Worm (Caenorhabditis elegans) whole organism, mixed stage, embryonic: ENCODE data around the gene lsd-1.

ENCODE experiments used
- M03D4.4 ChIP-seq: sonication (generic microtip); optimal IDR thresholded peaks from 2 replicates; lab custom pipeline; 2017; ENCODE audit warnings: mild to moderate bottlenecking, missing genetic modification characterization, missing compliant biosample characterization
- bed-3 ChIP-seq: fragments of 200-800 bp; sonication (Bioruptor generic); optimal IDR thresholded peaks from 3 replicates; lab custom pipeline; 2018; ENCODE audit warnings: mild to moderate bottlenecking, missing genetic modification characterization, moderate library complexity, missing compliant biosample characterization
- blmp-1 ChIP-seq: fragments of 150-350 bp; optimal IDR thresholded peaks from 2 replicates; lab custom pipeline; 2014; ENCODE audit warnings: missing biosample characterization, missing genetic modification characterization
- ceh-39 ChIP-seq: fragments of 150-350 bp; optimal IDR thresholded peaks from 2 replicates; lab custom pipeline; 2014; ENCODE audit warnings: missing biosample characterization, missing genetic modification characterization
- ceh-43 ChIP-seq: fragments of 200-800 bp; sonication (Bioruptor generic); optimal IDR thresholded peaks from 2 replicates; lab custom pipeline; 2018; ENCODE audit warnings: mild to moderate bottlenecking, missing genetic modification characterization, moderate library complexity, missing compliant biosample characterization
- ceh-83 ChIP-seq: fragments of 200-800 bp; sonication (Bioruptor generic); optimal IDR thresholded peaks from 2 replicates; lab custom pipeline; 2018; ENCODE audit warnings: mild to moderate bottlenecking, missing genetic modification characterization, missing compliant biosample characterization
- ces-1 ChIP-seq: fragments of 150-350 bp; optimal IDR thresholded peaks from 2 replicates; lab custom pipeline; 2014; ENCODE audit warnings: missing biosample characterization, missing genetic modification reagents, missing genetic modification characterization
- cnd-1 ChIP-seq: fragments of 200-800 bp; sonication (Bioruptor generic); optimal IDR thresholded peaks from 2 replicates; lab custom pipeline; 2018; ENCODE audit warnings: mild to moderate bottlenecking, missing genetic modification characterization, missing compliant biosample characterization
- drap-1 ChIP-seq: fragments of 200-800 bp; sonication (Bioruptor generic); optimal IDR thresholded peaks from 3 replicates; lab custom pipeline; 2018; ENCODE audit warnings: mild to moderate bottlenecking, missing genetic modification characterization, missing compliant biosample characterization
- elt-3 ChIP-seq: fragments of 150-350 bp; optimal IDR thresholded peaks from 2 replicates; lab custom pipeline; 2014; ENCODE audit warnings: missing biosample characterization, missing genetic modification characterization
- flh-1 ChIP-seq: fragments of 200-800 bp; sonication (Bioruptor generic); optimal IDR thresholded peaks from 2 replicates; lab custom pipeline; 2018; ENCODE audit warnings: mild to moderate bottlenecking, missing genetic modification characterization, moderate library complexity, missing compliant biosample characterization
- ham-2 ChIP-seq: fragments of 200-800 bp; sonication (Bioruptor generic); optimal IDR thresholded peaks from 2 replicates; lab custom pipeline; 2018; ENCODE audit warnings: mild to moderate bottlenecking, missing genetic modification characterization, missing compliant biosample characterization
- hlh-1 ChIP-seq: fragments of 150-350 bp; optimal IDR thresholded peaks from 2 replicates; lab custom pipeline; 2014; ENCODE audit warnings: missing biosample characterization, missing genetic modification reagents, missing genetic modification characterization
- lin-13 ChIP-seq: fragments of 150-350 bp; optimal IDR thresholded peaks from 2 replicates; lab custom pipeline; 2014; ENCODE audit warnings: missing biosample characterization, missing genetic modification characterization
- lin-32 ChIP-seq: fragments of 200-800 bp; sonication (Bioruptor generic); optimal IDR thresholded peaks from 2 replicates; lab custom pipeline; 2018; ENCODE audit warnings: mild to moderate bottlenecking, missing genetic modification characterization, missing compliant biosample characterization
- lsy-2 ChIP-seq: fragments of 150-350 bp; optimal IDR thresholded peaks from 2 replicates; lab custom pipeline; 2014; ENCODE audit warnings: missing biosample characterization, missing genetic modification characterization
- mep-1 ChIP-seq: fragments of 150-350 bp; optimal IDR thresholded peaks from 2 replicates; lab custom pipeline; 2017; ENCODE audit warnings: missing biosample characterization, missing genetic modification reagents, missing genetic modification characterization, inconsistent platforms
- mls-2 ChIP-seq: sonication (generic microtip); optimal IDR thresholded peaks from 2 replicates; lab custom pipeline; 2016; ENCODE audit warnings: mild to moderate bottlenecking, missing genetic modification characterization, moderate library complexity, missing compliant biosample characterization
- nhr-12 ChIP-seq: fragments of 150-350 bp; optimal IDR thresholded peaks from 2 replicates; lab custom pipeline; 2014; ENCODE audit warnings: missing biosample characterization, missing genetic modification characterization
- nhr-2 ChIP-seq: fragments of 150-350 bp; optimal IDR thresholded peaks from 2 replicates; lab custom pipeline; 2014; ENCODE audit warnings: missing biosample characterization, missing genetic modification characterization
- nhr-237 ChIP-seq: fragments of 150-350 bp; optimal IDR thresholded peaks from 2 replicates; lab custom pipeline; 2014; ENCODE audit warnings: missing biosample characterization, missing genetic modification characterization
- nhr-76 ChIP-seq: sonication (generic microtip); optimal IDR thresholded peaks from 2 replicates; lab custom pipeline; 2017; ENCODE audit warnings: missing biosample characterization, missing genetic modification characterization
- pha-4 ChIP-seq: fragments of 150-350 bp; optimal IDR thresholded peaks from 2 replicates; lab custom pipeline; 2018; ENCODE audit warnings: missing biosample characterization, missing genetic modification reagents, missing genetic modification characterization
- sem-2 ChIP-seq: fragments of 200-800 bp; sonication (Bioruptor generic); optimal IDR thresholded peaks from 2 replicates; lab custom pipeline; 2018; ENCODE audit warnings: mild to moderate bottlenecking, missing genetic modification characterization, missing compliant biosample characterization
- snpc-4 ChIP-seq: fragments of 150-350 bp; optimal IDR thresholded peaks from 2 replicates; lab custom pipeline; 2014; ENCODE audit warnings: missing biosample characterization, missing genetic modification characterization
- sptf-1 ChIP-seq: sonication (generic microtip); optimal IDR thresholded peaks from 2 replicates; lab custom pipeline; 2017; ENCODE audit warnings: mild to moderate bottlenecking, missing genetic modification characterization, moderate library complexity, missing compliant biosample characterization
- unc-120 ChIP-seq: sonication (generic microtip); optimal IDR thresholded peaks from 2 replicates; lab custom pipeline; 2017; ENCODE audit warnings: missing genetic modification characterization, missing compliant biosample characterization; ENCODE audit not compliant: poor library complexity, severe bottlenecking
- unc-62 ChIP-seq: fragments of 150-350 bp; optimal IDR thresholded peaks from 2 replicates; lab custom pipeline; 2014; ENCODE audit warnings: missing biosample characterization, missing genetic modification reagents, missing genetic modification characterization
- zip-8 ChIP-seq: fragments of 150-350 bp; optimal IDR thresholded peaks from 2 replicates; lab custom pipeline; 2014; ENCODE audit warnings: missing biosample characterization, missing genetic modification characterization
- ztf-11 ChIP-seq: fragments of 150-350 bp; optimal IDR thresholded peaks from 2 replicates; lab custom pipeline; 2014; ENCODE audit warnings: missing biosample characterization, missing genetic modification characterization

lsd-1 gene

ce11 chrX:11924158-11924557 is 24.5 kb upstream of the lsd-1 start, which contains the start of gene F55G7.1:
Gene F55G7.1, plus strand, starts transcription at chrX:11924433.
- TF ChIP-seq ceh-39 (no peak), cnd-1 (tag; lab: Kevin White, UChicago) (no peak), mls-2 (tag; lab: Kevin White, UChicago) (no peak), nhr-237 (peak; percentile 9)

- TF ChIP-seq sem-2 (no peak), unc-62 (GFP tag; lab: Kevin White, UChicago) (no peak), ztf-11 (tag; lab: Kevin White, UChicago) (no peak), zip-8 (no peak), ceh-39 (no peak), nhr-12 (tag; lab: Kevin White, UChicago) (no peak), sptf-1 (tag; lab: Kevin White, UChicago) (no peak), ceh-43 (GFP tag; lab: Kevin White, UChicago) (no peak), elt-3 (no peak), hlh-1 (tag; lab: Kevin White, UChicago) (no peak), bed-3 (no peak), M03D4.4 (tag; lab: Kevin White, UChicago) (no peak), lsy-2 (tag; lab: Kevin White, UChicago) (no peak), nhr-76 (tag; lab: Kevin White, UChicago) (no peak), mls-2 (tag; lab: Kevin White, UChicago) (no peak), ham-2 (GFP tag; lab: Kevin White, UChicago) (no peak), unc-120 (tag; lab: Kevin White, UChicago) (no peak), ceh-83 (GFP tag; lab: Kevin White, UChicago) (no peak), cnd-1 (tag; lab: Kevin White, UChicago) (no peak), pha-4 (no peak)
These were observed 23.4 kb upstream of the lsd-1 start for ce11 chrX:11925243-11925642.

- no peak for TF ChIP-seq cnd-1 (tag; lab: Kevin White, UChicago)
- TF ChIP-seq bed-3 = no peak
- no peak for TF ChIP-seq zip-8
- TF ChIP-seq flh-1 (GFP tag; lab: Kevin White, UChicago) = no peak
- no peak for TF ChIP-seq blmp-1
- no peak for TF ChIP-seq drap-1 (GFP tag; lab: Kevin White, UChicago)
- no peak for TF ChIP-seq nhr-12 (tag; lab: Kevin White, UChicago)
- no peak for TF ChIP-seq nhr-237
- no peak for TF ChIP-seq ztf-11 (tag; lab: Kevin White, UChicago)
- no peak for TF ChIP-seq lsy-2 (tag; lab: Kevin White, UChicago)
- TF ChIP-seq elt-3 = no peak
- TF ChIP-seq ham-2 (GFP tag; lab: Kevin White, UChicago) = no peak
- no peak for TF ChIP-seq nhr-76 (tag; lab: Kevin White, UChicago)
These were observed 21.1 kb upstream of the lsd-1 start, which contains the start of gene F55G7.4 for ce11 chrX:11927585-11927984. Gene F55G7.4, plus strand, starts transcription at chrX:11927885.

- TF ChIP-seq ceh-39 (no peak), blmp-1 (no peak), mep-1 (tag; lab: Kevin White, UChicago) (no peak), nhr-2 (no peak), sptf-1 (tag; lab: Kevin White, UChicago) (no peak), unc-62 (GFP tag; lab: Kevin White, UChicago) (no peak), ceh-43 (GFP tag; lab: Kevin White, UChicago) (no peak), hlh-1 (tag; lab: Kevin White, UChicago) (no peak), nhr-12 (tag; lab: Kevin White, UChicago) (no peak), flh-1 (GFP tag; lab: Kevin White, UChicago) (no peak), mls-2 (tag; lab: Kevin White, UChicago) (no peak), M03D4.4 (tag; lab: Kevin White, UChicago) (no peak), cnd-1 (tag; lab: Kevin White, UChicago) (no peak), snpc-4 (tag; lab: Kevin White, UChicago) (no peak), pha-4 (no peak), ham-2 (GFP tag; lab: Kevin White, UChicago) (no peak), nhr-76 (tag; lab: Kevin White, UChicago) (no peak), zip-8 (no peak), ces-1 (GFP tag; lab: Kevin White, UChicago) (no peak), ztf-11 (tag; lab: Kevin White, UChicago) (no peak)
These were observed 17.1 kb upstream of the lsd-1 start, which contains the start of gene dot-1.4 for ce11 chrX:11931559-11931958. Gene dot-1.4, minus strand, starts transcription at chrX:11931659.

ce11 chrX:11933547-11933946 is 15.1 kb upstream of the lsd-1 start:
- TF ChIP-seq nhr-237 (no peak), lin-13 (tag; lab: Kevin White, UChicago) (no peak), blmp-1 (no peak), pha-4 (no peak), sem-2 (no peak), lin-32 (GFP tag; lab: Kevin White, UChicago) (no peak), mls-2 (tag; lab: Kevin White, UChicago) (no peak)
- TF ChIP-seq, all 35 proteins: peak for 0
